Fruit fly (Drosophila melanogaster) whole organism, prepupa: ENCODE measurements around the gene CG7080.

Experiments
- Blimp-1 ChIP-seq: fragments of 200-800 bp; sonication (Bioruptor generic); optimal IDR thresholded peaks from 3 replicates; lab custom pipeline; 2017; ENCODE audit warnings: missing biosample characterization, missing genetic modification characterization, mild to moderate bottlenecking, moderate library complexity, missing genetic modification reagents
- CG10669 ChIP-seq: fragments of 200-800 bp; sonication (Bioruptor generic); optimal IDR thresholded peaks from 3 replicates; lab custom pipeline; 2018; ENCODE audit warnings: missing biosample characterization, mild to moderate bottlenecking, missing genetic modification characterization, moderate library complexity
- CG11294 ChIP-seq: fragments of 200-800 bp; sonication (Bioruptor generic); IDR thresholded peaks from 2 replicates; pipeline ENCODE4 v1.3.6; 2022; ENCODE audit warnings: missing biosample characterization, missing genetic modification characterization
- CG11762 ChIP-seq: fragments of 200-800 bp; sonication (Bioruptor generic); optimal IDR thresholded peaks from 3 replicates; lab custom pipeline; 2016; ENCODE audit warnings: missing biosample characterization, missing genetic modification characterization; ENCODE audit not compliant: insufficient read depth
- CG11902 ChIP-seq: fragments of 200-800 bp; sonication (Bioruptor generic); optimal IDR thresholded peaks from 3 replicates; lab custom pipeline; 2016; ENCODE audit warnings: missing biosample characterization, missing genetic modification characterization
- CG15336 ChIP-seq: fragments of 200-800 bp; sonication (Bioruptor generic); IDR thresholded peaks from 2 replicates; pipeline ENCODE4 v1.3.6; 2022; ENCODE audit warnings: missing biosample characterization, missing genetic modification characterization
- CG1621 ChIP-seq: fragments of 200-800 bp; sonication (Bioruptor generic); optimal IDR thresholded peaks from 3 replicates; lab custom pipeline; 2018; ENCODE audit warnings: missing biosample characterization, mild to moderate bottlenecking, missing genetic modification characterization
- CG16779 ChIP-seq: fragments of 200-800 bp; sonication (Bioruptor generic); optimal IDR thresholded peaks from 3 replicates; lab custom pipeline; 2017; ENCODE audit warnings: missing biosample characterization, mild to moderate bottlenecking, missing genetic modification characterization
- CG3032 ChIP-seq: fragments of 200-800 bp; optimal IDR thresholded peaks from 2 replicates; lab custom pipeline; 2019; ENCODE audit warnings: missing biosample characterization, mild to moderate bottlenecking, missing genetic modification characterization, moderate library complexity
- CG31627 ChIP-seq: fragments of 200-800 bp; sonication (Bioruptor generic); optimal IDR thresholded peaks from 3 replicates; lab custom pipeline; 2016; ENCODE audit warnings: missing biosample characterization, missing genetic modification characterization
- CG32006 ChIP-seq: fragments of 200-800 bp; sonication (Bioruptor generic); optimal IDR thresholded peaks from 3 replicates; lab custom pipeline; 2017; ENCODE audit warnings: missing biosample characterization, mild to moderate bottlenecking, missing genetic modification characterization
- CG34406 ChIP-seq: fragments of 200-800 bp; sonication (Bioruptor generic); optimal IDR thresholded peaks from 3 replicates; lab custom pipeline; 2016; ENCODE audit warnings: missing biosample characterization, missing genetic modification characterization
- CG3919 ChIP-seq: fragments of 200-800 bp; sonication (Bioruptor generic); optimal IDR thresholded peaks from 3 replicates; lab custom pipeline; 2016; ENCODE audit warnings: missing biosample characterization, missing genetic modification characterization
- CG4318 ChIP-seq: fragments of 200-800 bp; sonication (Bioruptor generic); optimal IDR thresholded peaks from 3 replicates; lab custom pipeline; 2017; ENCODE audit warnings: missing biosample characterization, mild to moderate bottlenecking, missing genetic modification characterization
- CG6163 ChIP-seq: fragments of 200-800 bp; sonication (Bioruptor generic); IDR thresholded peaks from 3 replicates; pipeline ENCODE4 v1.3.6; 2022; ENCODE audit warnings: missing biosample characterization, missing genetic modification characterization
- CG6276 ChIP-seq: fragments of 200-800 bp; sonication (Bioruptor generic); optimal IDR thresholded peaks from 2 replicates; lab custom pipeline; 2017; ENCODE audit warnings: missing biosample characterization, mild to moderate bottlenecking, missing genetic modification characterization
- CG6792 ChIP-seq: fragments of 200-800 bp; sonication (Bioruptor generic); optimal IDR thresholded peaks from 3 replicates; lab custom pipeline; 2016; ENCODE audit warnings: missing biosample characterization, missing genetic modification characterization
- CG6808 ChIP-seq: fragments of 200-800 bp; sonication (Bioruptor generic); optimal IDR thresholded peaks from 3 replicates; lab custom pipeline; 2017; ENCODE audit warnings: missing biosample characterization, missing genetic modification characterization, mild to moderate bottlenecking, moderate library complexity, missing genetic modification reagents
- CG6854 ChIP-seq: fragments of 200-800 bp; sonication (Bioruptor generic); optimal IDR thresholded peaks from 2 replicates; lab custom pipeline; 2017; ENCODE audit warnings: missing biosample characterization, mild to moderate bottlenecking, missing genetic modification characterization
- CG7368 ChIP-seq: fragments of 200-800 bp; sonication (Bioruptor generic); optimal IDR thresholded peaks from 3 replicates; lab custom pipeline; 2016; ENCODE audit warnings: missing biosample characterization, missing genetic modification characterization
- CG8119 ChIP-seq: fragments of 200-800 bp; sonication (Bioruptor generic); IDR thresholded peaks from 3 replicates; pipeline ENCODE4 v1.3.6; 2022; ENCODE audit warnings: missing biosample characterization, missing genetic modification characterization
- CG8319 ChIP-seq: fragments of 200-800 bp; sonication (Bioruptor generic); optimal IDR thresholded peaks from 3 replicates; lab custom pipeline; 2016; ENCODE audit warnings: missing biosample characterization, missing genetic modification characterization
- CG8632 ChIP-seq: fragments of 200-800 bp; sonication (Bioruptor generic); optimal IDR thresholded peaks from 3 replicates; lab custom pipeline; 2016; ENCODE audit warnings: missing biosample characterization, missing genetic modification characterization
- CG9139 ChIP-seq: fragments of 200-800 bp; sonication (Bioruptor generic); optimal IDR thresholded peaks from 3 replicates; lab custom pipeline; 2017; ENCODE audit warnings: missing biosample characterization, mild to moderate bottlenecking, missing genetic modification characterization
- Eip75B ChIP-seq: fragments of 200-800 bp; sonication (Bioruptor generic); optimal IDR thresholded peaks from 3 replicates; lab custom pipeline; 2016; ENCODE audit warnings: missing biosample characterization, missing genetic modification characterization
- Eip78C ChIP-seq: fragments of 200-800 bp; sonication (Bioruptor generic); peaks from one replicate; lab custom pipeline; 2016; ENCODE audit warnings: missing biosample characterization, missing genetic modification characterization
- Ets21C ChIP-seq: fragments of 200-800 bp; sonication (Bioruptor generic); optimal IDR thresholded peaks from 3 replicates; lab custom pipeline; 2016; ENCODE audit warnings: missing biosample characterization, missing genetic modification characterization
- Gug ChIP-seq: fragments of 200-800 bp; sonication (Bioruptor generic); IDR thresholded peaks from 2 replicates; pipeline ENCODE4 v1.3.6; 2022; ENCODE audit warnings: missing biosample characterization, missing genetic modification characterization
- Hr38 ChIP-seq: sonication (Bioruptor generic); optimal IDR thresholded peaks from 2 replicates; lab custom pipeline; 2016; ENCODE audit warnings: missing biosample characterization, missing genetic modification characterization
- Hr39 ChIP-seq: fragments of 200-800 bp; sonication (Bioruptor generic); optimal IDR thresholded peaks from 2 replicates; lab custom pipeline; 2016; ENCODE audit warnings: missing biosample characterization, missing genetic modification characterization
- Hr4 ChIP-seq: fragments of 200-800 bp; sonication (Bioruptor generic); optimal IDR thresholded peaks from 3 replicates; lab custom pipeline; 2016; ENCODE audit warnings: missing biosample characterization, missing genetic modification characterization
- Lpt ChIP-seq: fragments of 200-800 bp; sonication (Bioruptor generic); optimal IDR thresholded peaks from 3 replicates; lab custom pipeline; 2016; ENCODE audit warnings: missing biosample characterization, missing genetic modification characterization
- Met ChIP-seq: fragments of 200-800 bp; sonication (Bioruptor generic); optimal IDR thresholded peaks from 3 replicates; lab custom pipeline; 2016; ENCODE audit warnings: missing biosample characterization, missing genetic modification characterization
- OdsH ChIP-seq: fragments of 200-800 bp; sonication (Bioruptor generic); optimal IDR thresholded peaks from 3 replicates; lab custom pipeline; 2016; ENCODE audit warnings: missing biosample characterization, missing genetic modification characterization
- Smox ChIP-seq: fragments of 200-800 bp; sonication (Bioruptor generic); optimal IDR thresholded peaks from 3 replicates; lab custom pipeline; 2016; ENCODE audit warnings: missing biosample characterization, missing genetic modification characterization
- Sox102F ChIP-seq: fragments of 200-800 bp; sonication (Bioruptor generic); optimal IDR thresholded peaks from 2 replicates; lab custom pipeline; 2016; ENCODE audit warnings: missing biosample characterization, mild to moderate bottlenecking, missing genetic modification characterization
- Sox14 ChIP-seq: fragments of 200-800 bp; sonication (Bioruptor generic); optimal IDR thresholded peaks from 3 replicates; lab custom pipeline; 2016; ENCODE audit warnings: missing biosample characterization, missing genetic modification characterization
- Sox15 ChIP-seq: fragments of 200-800 bp; sonication (Bioruptor generic); optimal IDR thresholded peaks from 3 replicates; lab custom pipeline; 2016; ENCODE audit warnings: missing biosample characterization, missing genetic modification characterization
- achi ChIP-seq: fragments of 200-800 bp; sonication (Bioruptor generic); optimal IDR thresholded peaks from 3 replicates; lab custom pipeline; 2016; ENCODE audit warnings: missing biosample characterization, missing genetic modification characterization
- acj6 ChIP-seq: fragments of 200-800 bp; sonication (Bioruptor generic); optimal IDR thresholded peaks from 3 replicates; lab custom pipeline; 2016; ENCODE audit warnings: missing biosample characterization, missing genetic modification characterization
- cyc ChIP-seq: fragments of 200-800 bp; sonication (Bioruptor generic); optimal IDR thresholded peaks from 3 replicates; lab custom pipeline; 2016; ENCODE audit warnings: missing biosample characterization, missing genetic modification characterization
- dsx ChIP-seq: fragments of 200-800 bp; optimal IDR thresholded peaks from 3 replicates; lab custom pipeline; 2019; ENCODE audit warnings: missing biosample characterization, mild to moderate bottlenecking, missing genetic modification characterization, moderate library complexity; ENCODE audit not compliant: poor library complexity, severe bottlenecking
- eg ChIP-seq: fragments of 200-800 bp; sonication (Bioruptor generic); IDR thresholded peaks from 3 replicates; pipeline ENCODE4 v1.3.6; 2022; ENCODE audit warnings: missing biosample characterization, missing genetic modification characterization
- esn ChIP-seq: fragments of 200-800 bp; sonication (Bioruptor generic); optimal IDR thresholded peaks from 2 replicates; lab custom pipeline; 2016; ENCODE audit warnings: missing biosample characterization, mild to moderate bottlenecking, missing genetic modification characterization, moderate library complexity
- fd85E ChIP-seq: fragments of 200-800 bp; sonication (Bioruptor generic); optimal IDR thresholded peaks from 3 replicates; lab custom pipeline; 2016; ENCODE audit warnings: missing biosample characterization, missing genetic modification characterization
- net ChIP-seq: fragments of 200-800 bp; sonication (Bioruptor generic); optimal IDR thresholded peaks from 3 replicates; lab custom pipeline; 2016; ENCODE audit warnings: missing biosample characterization, missing genetic modification characterization
- pdm3 ChIP-seq: fragments of 200-800 bp; sonication (Bioruptor generic); optimal IDR thresholded peaks from 3 replicates; lab custom pipeline; 2016; ENCODE audit warnings: missing biosample characterization, missing genetic modification characterization
- spab ChIP-seq: fragments of 200-800 bp; sonication (Bioruptor generic); optimal IDR thresholded peaks from 2 replicates; lab custom pipeline; 2017; ENCODE audit warnings: missing biosample characterization, mild to moderate bottlenecking, missing genetic modification characterization, missing genetic modification reagents
- ss ChIP-seq, 2 experiments: fragments of 200-800 bp; sonication (Bioruptor generic); optimal IDR thresholded peaks; 2 replicates in 1 of 2; 3 replicates in 1 of 2; lab custom pipeline; 2017 to 2018; ENCODE audit warnings: mild to moderate bottlenecking in 2 of 2, missing biosample characterization in 2 of 2, missing genetic modification characterization in 2 of 2, moderate library complexity in 1 of 2
- svp ChIP-seq: fragments of 200-800 bp; sonication (Bioruptor generic); peaks from one replicate; lab custom pipeline; 2016; ENCODE audit warnings: missing biosample characterization, missing genetic modification characterization
- vri ChIP-seq: fragments of 200-800 bp; sonication (Bioruptor generic); optimal IDR thresholded peaks from 3 replicates; lab custom pipeline; 2016; ENCODE audit warnings: missing biosample characterization, mild to moderate bottlenecking, missing genetic modification characterization

CG7080 gene

dm6 chr3R:22356464-22357410 lies 27.6 kb downstream of the CG7080 start, which contains the start of gene Sar1:
Gene Sar1 (plus strand): TSS chr3R:22356685.
- TF ChIP-seq spab (GFP tag; lab: Kevin White, UChicago) = no peak
- TF ChIP-seq net (GFP tag; lab: Kevin White, UChicago) = no peak
- TF ChIP-seq CG8632 = no peak
- no peak for TF ChIP-seq Hr38 (GFP tag; lab: Kevin White, UChicago)
- TF ChIP-seq CG3919 = peak; percentile 1
- TF ChIP-seq CG10669 (GFP tag; lab: Kevin White, UChicago) = no peak
- TF ChIP-seq fd85E = no peak
- no peak for TF ChIP-seq CG34406 (GFP tag; lab: Kevin White, UChicago)
- TF ChIP-seq vri (GFP tag; lab: Kevin White, UChicago) = peak; percentile 75
- no peak for TF ChIP-seq CG11762
- TF ChIP-seq CG6792 (GFP tag; lab: Kevin White, UChicago) = no peak
- no peak for TF ChIP-seq CG11902 (GFP tag; lab: Kevin White, UChicago)
- TF ChIP-seq OdsH (GFP tag; lab: Kevin White, UChicago) = no peak
- peak; percentile 1 for TF ChIP-seq cyc
- TF ChIP-seq Sox15 = no peak
- TF ChIP-seq ss (GFP tag; optimal IDR thresholded peaks at IDR 0.05; lab: Kevin White, UChicago) = peak; percentile 44 to 60
- no peak for TF ChIP-seq CG9139 (GFP tag; lab: Kevin White, UChicago)
- TF ChIP-seq CG7368 (GFP tag; lab: Kevin White, UChicago) = no peak
- peak; percentile 41 for TF ChIP-seq CG6276 (GFP tag; lab: Kevin White, UChicago)
- no peak for TF ChIP-seq CG8319 (GFP tag; lab: Kevin White, UChicago)
- TF ChIP-seq CG6854 = peak; percentile 68
- no peak for TF ChIP-seq dsx
- no peak for TF ChIP-seq Sox102F (GFP tag; lab: Kevin White, UChicago)
- TF ChIP-seq CG8119 (GFP tag; lab: Robert Waterston, UW) = no peak; the same call in 2 of the 3 replicates
- TF ChIP-seq CG1621 (tag; lab: Kevin White, UChicago) = peak; percentile 62
- no peak for TF ChIP-seq esn (GFP tag; lab: Kevin White, UChicago)
- no peak for TF ChIP-seq pdm3 (GFP tag; lab: Kevin White, UChicago)
- no peak for TF ChIP-seq CG6163
- TF ChIP-seq CG15336 (GFP tag; lab: Robert Waterston, UW) = no peak
- no peak for TF ChIP-seq CG16779
- peak; percentile 58 for TF ChIP-seq CG6808 (GFP tag; lab: Kevin White, UChicago)
- TF ChIP-seq acj6 (GFP tag; lab: Kevin White, UChicago) = no peak
- peak; percentile 73 for TF ChIP-seq Eip75B
- peak; percentile 2 for TF ChIP-seq CG31627 (GFP tag; lab: Kevin White, UChicago)
- TF ChIP-seq Smox (GFP tag; lab: Kevin White, UChicago) = no peak
- peak; percentile 44 for TF ChIP-seq svp
- TF ChIP-seq Gug = no peak
- no peak for TF ChIP-seq CG32006 (GFP tag; lab: Kevin White, UChicago)
- no peak for TF ChIP-seq Ets21C (GFP tag; lab: Kevin White, UChicago)
- TF ChIP-seq eg (GFP tag; lab: Robert Waterston, UW) = no peak
- TF ChIP-seq Eip78C (GFP tag; lab: Kevin White, UChicago) = peak; percentile 57
- TF ChIP-seq achi (GFP tag; lab: Kevin White, UChicago) = no peak
- TF ChIP-seq Hr39 (GFP tag; lab: Kevin White, UChicago) = peak; percentile 17
- TF ChIP-seq CG11294 (GFP tag; lab: Robert Waterston, UW) = no peak
- peak; percentile 71 for TF ChIP-seq Sox14 (GFP tag; lab: Kevin White, UChicago)
- peak; percentile 51 for TF ChIP-seq Met (GFP tag; lab: Kevin White, UChicago)
- TF ChIP-seq Hr4 (GFP tag; lab: Kevin White, UChicago) = no peak
- no peak for TF ChIP-seq Lpt (GFP tag; lab: Kevin White, UChicago)
- TF ChIP-seq CG3032 = no peak
- TF ChIP-seq CG4318 (GFP tag; lab: Kevin White, UChicago) = no peak
- peak; percentile 96 for TF ChIP-seq Blimp-1
